Worm (Caenorhabditis elegans) whole organism, L4 larva: ENCODE data around the gene F10G2.2.
"Not testable (repeated sequence)": the region's sequence is repeated elsewhere in the genome, so short reads cannot be mapped to it uniquely, and the experiment has no call there.

Experiments used
- mep-1 ChIP-seq: fragments of 150-350 bp; sonication (generic microtip); optimal IDR thresholded peaks from 3 replicates; lab custom pipeline; 2014; ENCODE audit warnings: missing biosample characterization, missing genetic modification characterization
- unc-130 ChIP-seq: sonication (generic microtip); optimal IDR thresholded peaks from 2 replicates; lab custom pipeline; 2016; ENCODE audit warnings: missing genetic modification reagents, missing genetic modification characterization, missing compliant biosample characterization

ce11 chrV:7337218-7337617 lies 6.2 kb downstream of the F10G2.2 start, which contains the start of gene F10G2.7:
- not testable (repeated sequence) for TF ChIP-seq unc-130 (GFP tag; lab: Kevin White, UChicago); mep-1
